Fruit fly (Drosophila melanogaster) whole organism, embryonic: ENCODE measurements around the gene ND-13A.
A peak's percentile ranks its signal among the peaks of the same experiment; 100 is the strongest.

ENCODE experiments used
- CG12104 ChIP-seq: fragments of 200-800 bp; sonication (Bioruptor generic); optimal IDR thresholded peaks from 3 replicates; lab custom pipeline; 2016; ENCODE audit warnings: missing biosample characterization, missing genetic modification characterization
- CG12391 ChIP-seq: fragments of 200-800 bp; sonication (Bioruptor generic); optimal IDR thresholded peaks from 3 replicates; lab custom pipeline; 2018; ENCODE audit warnings: missing biosample characterization, mild to moderate bottlenecking, missing genetic modification characterization, moderate library complexity
- CG14014 ChIP-seq: fragments of 200-800 bp; sonication (Bioruptor generic); IDR thresholded peaks from 2 replicates; pipeline ENCODE4 v1.3.6; 2022; ENCODE audit warnings: missing biosample characterization, missing genetic modification characterization
- CG16813 ChIP-seq: fragments of 200-800 bp; sonication (Bioruptor generic); IDR thresholded peaks from 3 replicates; pipeline ENCODE4 v1.3.6; 2022; ENCODE audit warnings: missing biosample characterization, missing genetic modification characterization; ENCODE audit not compliant: partially characterized antibody
- CG17328 ChIP-seq: fragments of 200-800 bp; sonication (Bioruptor generic); IDR thresholded peaks from 2 replicates; pipeline ENCODE4 v1.3.6; 2022; ENCODE audit warnings: missing biosample characterization, missing genetic modification characterization
- CG2120 ChIP-seq: fragments of 200-800 bp; sonication (Bioruptor generic); optimal IDR thresholded peaks from 3 replicates; lab custom pipeline; 2016; ENCODE audit warnings: missing biosample characterization, missing genetic modification characterization
- CG2678 ChIP-seq: fragments of 200-800 bp; sonication (Bioruptor generic); optimal IDR thresholded peaks from 3 replicates; lab custom pipeline; 2019; ENCODE audit warnings: missing biosample characterization, mild to moderate bottlenecking, missing genetic modification characterization, moderate library complexity
- CG2712 ChIP-seq: fragments of 200-800 bp; optimal IDR thresholded peaks from 3 replicates; lab custom pipeline; 2019; ENCODE audit warnings: missing biosample characterization, mild to moderate bottlenecking, missing genetic modification characterization, moderate library complexity
- CG3407 ChIP-seq: fragments of 200-800 bp; sonication (Bioruptor generic); optimal IDR thresholded peaks from 2 replicates; lab custom pipeline; 2018; ENCODE audit warnings: missing biosample characterization, mild to moderate bottlenecking, missing genetic modification characterization
- Dad ChIP-seq: fragments of 200-800 bp; sonication (Bioruptor generic); optimal IDR thresholded peaks from 3 replicates; lab custom pipeline; 2016; ENCODE audit warnings: missing biosample characterization, missing genetic modification characterization
- Ets65A ChIP-seq: fragments of 200-800 bp; sonication (Bioruptor generic); peaks from one replicate; lab custom pipeline; 2016; ENCODE audit warnings: missing biosample characterization, missing genetic modification characterization
- HLH54F ChIP-seq: fragments of 200-800 bp; sonication (Bioruptor generic); optimal IDR thresholded peaks from 3 replicates; lab custom pipeline; 2016; ENCODE audit warnings: missing biosample characterization, missing genetic modification characterization
- Hmr ChIP-seq: fragments of 200-800 bp; sonication (Bioruptor generic); optimal IDR thresholded peaks from 3 replicates; lab custom pipeline; 2017; ENCODE audit warnings: mild to moderate bottlenecking, missing biosample characterization, missing genetic modification reagents, missing genetic modification characterization
- NK7.1 ChIP-seq: fragments of 200-800 bp; sonication (Bioruptor generic); optimal IDR thresholded peaks from 3 replicates; lab custom pipeline; 2016; ENCODE audit warnings: missing biosample characterization, missing genetic modification characterization
- Oli ChIP-seq: fragments of 200-800 bp; sonication (Bioruptor generic); optimal IDR thresholded peaks from 2 replicates; lab custom pipeline; 2018; ENCODE audit warnings: missing biosample characterization, mild to moderate bottlenecking, missing genetic modification characterization, moderate library complexity
- Poxn ChIP-seq: fragments of 200-800 bp; sonication (Bioruptor generic); IDR thresholded peaks from 2 replicates; pipeline ENCODE4 v1.3.6; 2022; ENCODE audit warnings: missing biosample characterization, missing genetic modification characterization
- Ptx1 ChIP-seq: fragments of 200-800 bp; sonication (Bioruptor generic); IDR thresholded peaks from 2 replicates; pipeline ENCODE4 v1.3.6; 2022; ENCODE audit warnings: missing biosample characterization, missing genetic modification characterization
- Sox100B ChIP-seq: fragments of 200-800 bp; sonication (Bioruptor generic); optimal IDR thresholded peaks from 3 replicates; lab custom pipeline; 2018; ENCODE audit warnings: missing biosample characterization, mild to moderate bottlenecking, missing genetic modification characterization
- Sox102F ChIP-seq: fragments of 200-800 bp; sonication (Bioruptor generic); optimal IDR thresholded peaks from 2 replicates; lab custom pipeline; 2018; ENCODE audit warnings: missing biosample characterization, mild to moderate bottlenecking, missing genetic modification characterization, moderate library complexity
- Usf ChIP-seq: fragments of 200-800 bp; sonication (Bioruptor generic); optimal IDR thresholded peaks from 2 replicates; lab custom pipeline; 2017; ENCODE audit warnings: missing genotype, missing biosample characterization, missing genetic modification characterization
- ab ChIP-seq: fragments of 200-800 bp; sonication (Bioruptor generic); optimal IDR thresholded peaks from 2 replicates; lab custom pipeline; 2016; ENCODE audit warnings: missing biosample characterization, missing genetic modification characterization
- bigmax ChIP-seq: fragments of 200-800 bp; sonication (Bioruptor generic); optimal IDR thresholded peaks from 2 replicates; lab custom pipeline; 2018; ENCODE audit warnings: missing biosample characterization, mild to moderate bottlenecking, missing genetic modification characterization
- dmrt99B ChIP-seq: fragments of 200-800 bp; sonication (Bioruptor generic); optimal IDR thresholded peaks from 2 replicates; lab custom pipeline; 2018; ENCODE audit warnings: missing biosample characterization, mild to moderate bottlenecking, missing genetic modification characterization, moderate library complexity
- dpn ChIP-seq, 2 experiments: fragments of 200-800 bp; sonication (Bioruptor generic); optimal IDR thresholded peaks; 3 replicates each; lab custom pipeline; 2016; ENCODE audit warnings: missing biosample characterization in 2 of 2, missing genetic modification characterization in 2 of 2
- emc ChIP-seq: fragments of 200-800 bp; sonication (Bioruptor generic); optimal IDR thresholded peaks from 2 replicates; lab custom pipeline; 2016; ENCODE audit warnings: missing biosample characterization, missing genetic modification characterization
- ems ChIP-seq: fragments of 200-800 bp; sonication (Bioruptor generic); optimal IDR thresholded peaks from 3 replicates; lab custom pipeline; 2016; ENCODE audit warnings: missing biosample characterization, missing genetic modification characterization
- esg ChIP-seq: fragments of 200-800 bp; sonication (Bioruptor generic); conservative IDR thresholded peaks from 2 replicates; pipeline ENCODE4 v1.3.6; 2022; ENCODE audit warnings: missing biosample characterization, missing genetic modification characterization
- fd3F ChIP-seq: fragments of 200-800 bp; sonication (Bioruptor generic); optimal IDR thresholded peaks from 2 replicates; lab custom pipeline; 2018; ENCODE audit warnings: missing biosample characterization, mild to moderate bottlenecking, missing genetic modification characterization, moderate library complexity
- ftz-f1 ChIP-seq: fragments of 200-800 bp; sonication (Bioruptor generic); optimal IDR thresholded peaks from 2 replicates; lab custom pipeline; 2016; ENCODE audit warnings: missing biosample characterization, missing genetic modification characterization
- gce ChIP-seq: fragments of 200-800 bp; sonication (Bioruptor generic); IDR thresholded peaks from 3 replicates; pipeline ENCODE4 v1.3.6; 2022; ENCODE audit warnings: missing biosample characterization, missing genetic modification characterization
- gem ChIP-seq: fragments of 200-800 bp; sonication (Bioruptor generic); optimal IDR thresholded peaks from 2 replicates; lab custom pipeline; 2019; ENCODE audit warnings: missing biosample characterization, mild to moderate bottlenecking, missing genetic modification characterization, moderate library complexity
- her ChIP-seq: fragments of 200-800 bp; sonication (Bioruptor generic); optimal IDR thresholded peaks from 2 replicates; lab custom pipeline; 2016; ENCODE audit warnings: missing biosample characterization, missing genetic modification characterization
- lab ChIP-seq: fragments of 200-800 bp; sonication (Bioruptor generic); optimal IDR thresholded peaks from 3 replicates; lab custom pipeline; 2017; ENCODE audit warnings: missing biosample characterization, missing genetic modification characterization, mild to moderate bottlenecking, moderate library complexity, missing genetic modification reagents
- nerfin-1 ChIP-seq: fragments of 200-800 bp; sonication (Bioruptor generic); optimal IDR thresholded peaks from 3 replicates; lab custom pipeline; 2019; ENCODE audit warnings: missing biosample characterization, mild to moderate bottlenecking, missing genetic modification characterization, moderate library complexity
- onecut ChIP-seq: fragments of 200-800 bp; sonication (Bioruptor generic); IDR thresholded peaks from 2 replicates; pipeline ENCODE4 v1.3.6; 2022; ENCODE audit warnings: missing biosample characterization, missing genetic modification characterization
- org-1 ChIP-seq: fragments of 200-800 bp; sonication (Bioruptor generic); optimal IDR thresholded peaks from 2 replicates; lab custom pipeline; 2017; ENCODE audit warnings: missing biosample characterization, missing genetic modification characterization
- otp ChIP-seq: fragments of 200-800 bp; sonication (Bioruptor generic); IDR thresholded peaks from 3 replicates; pipeline ENCODE4, ENCODE4 v1.3.6; 2022; ENCODE audit warnings: missing biosample characterization, missing genetic modification characterization
- prd ChIP-seq, 3 experiments: fragments of >200 bp in 2 of 3; fragments of 200-800 bp in 1 of 3; sonication (Bioruptor generic) in 1 of 3; optimal IDR thresholded peaks in 2 of 3; IDR thresholded peaks in 1 of 3; 2 replicates in 2 of 3; 3 replicates in 1 of 3; pipeline versions ENCODE4 v1.3.6 to Lab custom; 2017 to 2022; ENCODE audit warnings: missing biosample characterization in 1 of 3, missing genetic modification characterization in 1 of 3
- pzg ChIP-seq: fragments of 200-800 bp; sonication (Bioruptor generic); optimal IDR thresholded peaks from 3 replicates; lab custom pipeline; 2018; ENCODE audit warnings: missing biosample characterization, mild to moderate bottlenecking, missing genetic modification characterization, moderate library complexity
- row ChIP-seq: fragments of 200-800 bp; sonication (Bioruptor generic); IDR thresholded peaks from 3 replicates; pipeline ENCODE4 v1.3.6; 2022; ENCODE audit warnings: missing biosample characterization, missing genetic modification characterization
- sd ChIP-seq: fragments of 200-800 bp; sonication (Bioruptor generic); optimal IDR thresholded peaks from 3 replicates; lab custom pipeline; 2018; ENCODE audit warnings: missing biosample characterization, mild to moderate bottlenecking, missing genetic modification characterization, moderate library complexity
- sens ChIP-seq: fragments of 200-800 bp; sonication (Bioruptor generic); peaks from one replicate; lab custom pipeline; 2016; ENCODE audit warnings: missing biosample characterization, missing genetic modification characterization
- sens-2 ChIP-seq: fragments of 200-800 bp; sonication (Bioruptor generic); IDR thresholded peaks from 2 replicates; pipeline ENCODE4 v1.3.6; 2022; ENCODE audit warnings: missing biosample characterization, missing genetic modification characterization
- sim ChIP-seq: fragments of 200-800 bp; sonication (Bioruptor generic); IDR thresholded peaks from 2 replicates; pipeline ENCODE4 v1.3.6; 2022; ENCODE audit warnings: missing biosample characterization, missing genetic modification characterization
- sisA ChIP-seq: fragments of 200-800 bp; sonication (Bioruptor generic); IDR thresholded peaks from 2 replicates; pipeline ENCODE4 v1.3.6; 2022; ENCODE audit warnings: missing biosample characterization, missing genetic modification characterization
- vnd ChIP-seq: fragments of 200-800 bp; sonication (Bioruptor generic); IDR thresholded peaks from 3 replicates; pipeline ENCODE4 v1.3.6; 2022; ENCODE audit warnings: missing biosample characterization, missing genetic modification characterization; ENCODE audit not compliant: partially characterized antibody
- vvl ChIP-seq: fragments of 200-800 bp; sonication (Bioruptor generic); IDR thresholded peaks from 2 replicates; pipeline ENCODE4 v1.3.6; 2022; ENCODE audit warnings: missing biosample characterization, missing genetic modification characterization
- zen ChIP-seq: fragments of 200-800 bp; sonication (Bioruptor generic); optimal IDR thresholded peaks from 3 replicates; lab custom pipeline; 2018; ENCODE audit warnings: missing biosample characterization, mild to moderate bottlenecking, missing genetic modification characterization, moderate library complexity

The ND-13A gene

DNA sequence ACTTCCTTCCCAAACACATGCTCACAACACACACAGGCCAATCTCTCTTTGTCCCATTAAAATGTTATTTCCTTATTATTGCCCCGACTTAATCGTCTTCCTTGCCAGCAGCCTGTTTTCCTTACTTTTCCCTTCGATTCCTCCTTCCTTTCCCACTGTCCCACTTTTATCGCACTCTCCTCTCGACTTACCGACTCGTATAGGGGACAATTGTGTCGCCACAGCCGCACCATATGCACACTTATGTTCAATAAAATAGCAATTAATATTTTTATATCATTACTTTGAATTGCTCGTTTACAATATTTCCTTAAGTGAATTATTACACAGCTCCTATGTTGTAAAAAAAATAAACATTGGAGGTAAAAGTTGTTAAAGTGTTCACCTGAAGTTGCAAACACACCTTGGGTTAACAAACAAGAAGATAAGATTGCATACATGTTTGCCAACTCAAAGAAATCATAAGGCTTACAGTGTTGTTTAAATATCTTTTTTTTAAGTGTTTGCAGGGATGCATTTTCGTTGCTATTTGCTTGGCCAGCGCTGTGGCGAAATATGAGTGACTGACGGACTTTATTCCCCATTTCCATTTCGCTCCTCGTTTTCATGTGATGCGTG is 13.1 kb downstream of the ND-13A start (continued):
- TF ChIP-seq ems (GFP tag; lab: Kevin White, UChicago) (peak; percentile 63), vvl (GFP tag; lab: Robert Waterston, UW) (peak; percentile 62; the same call in 1 of the 2 replicates), nerfin-1 (tag; lab: Kevin White, UChicago) (peak; percentile 76), Poxn (GFP tag; lab: Robert Waterston, UW) (no peak), sens-2 (GFP tag; lab: Robert Waterston, UW) (no peak), Sox100B (GFP tag; lab: Kevin White, UChicago) (peak; percentile 89), pzg (GFP tag; lab: Kevin White, UChicago) (no peak), prd (optimal IDR thresholded peaks at IDR 0.05; lab: Kevin White, UChicago) (no peak), prd (GFP tag; IDR thresholded peaks at IDR 0.05; lab: Robert Waterston, UW) (peak; percentile 65), gem (tag; lab: Kevin White, UChicago) (peak; percentile 87), esg (peak; percentile 53; the same call in 1 of the 2 replicates), org-1 (GFP tag; lab: Kevin White, UChicago) (peak; percentile 76), gce (GFP tag; lab: Robert Waterston, UW) (peak; percentile 54; the same call in 1 of the 3 replicates), ab (GFP tag; lab: Kevin White, UChicago) (peak; percentile 32), her (GFP tag; lab: Kevin White, UChicago) (peak; percentile 51), sd (tag; lab: Kevin White, UChicago) (peak; percentile 27), CG14014 (GFP tag; lab: Robert Waterston, UW) (peak; percentile 64), Dad (peak; percentile 16), onecut (GFP tag; lab: Robert Waterston, UW) (peak; percentile 61), NK7.1 (GFP tag; lab: Kevin White, UChicago) (peak; percentile 16), bigmax (GFP tag; lab: Kevin White, UChicago) (no peak), vnd (GFP tag; lab: Robert Waterston, UW) (no peak), ftz-f1 (GFP tag; lab: Kevin White, UChicago) (no peak), CG16813 (no peak), Sox102F (GFP tag; lab: Kevin White, UChicago) (peak; percentile 88), HLH54F (GFP tag; lab: Kevin White, UChicago) (peak; percentile 58)

DNA sequence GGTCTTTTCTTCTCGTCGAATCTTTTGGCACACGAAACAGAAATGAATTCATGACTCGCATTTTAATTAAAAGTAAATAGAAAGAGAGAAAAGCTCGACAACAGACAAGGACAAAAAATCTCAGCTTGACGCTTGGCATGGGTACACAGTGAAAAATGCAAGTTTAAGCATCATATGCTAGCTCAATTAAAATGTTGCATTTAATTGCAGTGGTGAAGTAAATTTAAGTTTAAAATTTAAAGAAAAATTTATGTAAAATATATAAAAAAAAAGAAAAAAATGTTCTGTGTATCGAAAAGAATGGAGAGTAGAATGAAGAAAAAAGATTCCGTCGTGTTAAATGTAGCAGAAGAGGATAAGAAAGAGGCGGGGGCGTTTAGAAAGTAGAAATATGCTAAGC is 14.5 kb downstream of the ND-13A start:
- TF ChIP-seq otp (0 out of 3 replicates have a peak, but pooled peaks have one; percentile 18), CG2712 (tag; lab: Kevin White, UChicago) (peak; percentile 8), Usf (GFP tag; lab: Kevin White, UChicago) (no peak), Oli (tag; lab: Kevin White, UChicago) (peak; percentile 1), vvl (GFP tag; lab: Robert Waterston, UW) (peak; percentile 22; the same call in 1 of the 2 replicates), row (GFP tag; lab: Robert Waterston, UW) (peak; percentile 39; the same call in 1 of the 3 replicates), fd3F (GFP tag; lab: Kevin White, UChicago) (no peak), dmrt99B (tag; lab: Kevin White, UChicago) (peak; percentile 12), dpn (GFP tag; optimal IDR thresholded peaks at IDR 0.05; lab: Kevin White, UChicago) (peak in 1 of 2 experiments; percentile 5), CG12104 (GFP tag; lab: Kevin White, UChicago) (no peak), CG17328 (GFP tag; lab: Robert Waterston, UW) (no peak), sisA (GFP tag; lab: Robert Waterston, UW) (peak; percentile 23; the same call in 1 of the 2 replicates), Ptx1 (GFP tag; lab: Robert Waterston, UW) (0 out of 2 replicates have a peak, but pooled peaks have one; percentile 11), sim (GFP tag; lab: Robert Waterston, UW) (no peak), CG3407 (no peak), Ets65A (GFP tag; lab: Kevin White, UChicago) (no peak), lab (GFP tag; lab: Kevin White, UChicago) (peak; percentile 37), zen (tag; lab: Kevin White, UChicago) (no peak), sens (GFP tag; lab: Kevin White, UChicago) (peak; percentile 55), CG12391 (peak; percentile 21), CG2678 (tag; lab: Kevin White, UChicago) (peak; percentile 4), CG2120 (GFP tag; lab: Kevin White, UChicago) (peak; percentile 31), ab (GFP tag; lab: Kevin White, UChicago) (no peak), emc (GFP tag; lab: Kevin White, UChicago) (no peak), Hmr (peak; percentile 37)
